Worm (Caenorhabditis elegans): ENCODE results near the gene F35C11.2.

DNA sequence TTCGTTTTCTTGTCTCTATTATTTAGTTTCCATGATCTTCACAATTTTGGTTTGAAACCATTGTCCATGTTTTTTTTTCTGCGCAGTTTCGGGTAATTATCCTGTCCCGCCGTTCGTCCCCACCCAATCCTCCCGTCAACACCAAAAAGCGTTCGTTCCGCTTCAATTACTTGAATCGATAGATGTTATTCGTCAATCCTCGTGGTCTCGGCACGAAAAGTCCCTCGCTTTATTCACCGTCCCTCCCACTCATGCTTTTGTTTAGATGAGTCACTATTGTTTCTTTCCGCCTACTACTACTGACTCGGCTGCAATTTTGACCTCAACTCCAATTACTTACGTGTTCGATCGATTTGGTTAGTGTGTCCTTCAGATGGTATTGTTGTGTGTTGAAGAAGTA, 25.2 kb downstream of the F35C11.2 start:
- TF ChIP-seq mel-28 (tag; optimal IDR thresholded peaks at IDR 0.05; ENCODE audit: borderline replicate concordance): no peak
- TF ChIP-seq snpc-4 (GFP tag; optimal IDR thresholded peaks at IDR 0.05): no peak
- no peak for TF ChIP-seq snpc-4 (tag; optimal IDR thresholded peaks at IDR 0.05)
- TF ChIP-seq nfya-1 (tag; optimal IDR thresholded peaks at IDR 0.05; ENCODE audit: borderline replicate concordance, insufficient read depth): no peak
- no peak for TF ChIP-seq zim-3 (tag; optimal IDR thresholded peaks at IDR 0.05)
- TF ChIP-seq unc-62 (GFP tag; optimal IDR thresholded peaks at IDR 0.05): no peak
- TF ChIP-seq hmg-1.2 (GFP tag; IDR thresholded peaks at IDR 0.05): no peak
- no peak for TF ChIP-seq dpl-1 (GFP tag; optimal IDR thresholded peaks at IDR 0.05)
- no peak for TF ChIP-seq nhr-179 (tag; optimal IDR thresholded peaks at IDR 0.05)
- no peak for TF ChIP-seq ceh-79 (tag; optimal IDR thresholded peaks at IDR 0.05)

All from whole organism, young adult.